Worm (Caenorhabditis elegans) whole organism, mixed stage, embryonic: ENCODE data around the gene lys-1.

Source experiments
- elt-3 ChIP-seq: fragments of 150-350 bp; optimal IDR thresholded peaks from 2 replicates; lab custom pipeline; 2014; ENCODE audit warnings: missing biosample characterization, missing genetic modification characterization
- lin-32 ChIP-seq: fragments of 200-800 bp; sonication (Bioruptor generic); optimal IDR thresholded peaks from 2 replicates; lab custom pipeline; 2018; ENCODE audit warnings: mild to moderate bottlenecking, missing genetic modification characterization, missing compliant biosample characterization
- nhr-12 ChIP-seq: fragments of 150-350 bp; optimal IDR thresholded peaks from 2 replicates; lab custom pipeline; 2014; ENCODE audit warnings: missing biosample characterization, missing genetic modification characterization
- nhr-76 ChIP-seq: sonication (generic microtip); optimal IDR thresholded peaks from 2 replicates; lab custom pipeline; 2017; ENCODE audit warnings: missing biosample characterization, missing genetic modification characterization

DNA sequence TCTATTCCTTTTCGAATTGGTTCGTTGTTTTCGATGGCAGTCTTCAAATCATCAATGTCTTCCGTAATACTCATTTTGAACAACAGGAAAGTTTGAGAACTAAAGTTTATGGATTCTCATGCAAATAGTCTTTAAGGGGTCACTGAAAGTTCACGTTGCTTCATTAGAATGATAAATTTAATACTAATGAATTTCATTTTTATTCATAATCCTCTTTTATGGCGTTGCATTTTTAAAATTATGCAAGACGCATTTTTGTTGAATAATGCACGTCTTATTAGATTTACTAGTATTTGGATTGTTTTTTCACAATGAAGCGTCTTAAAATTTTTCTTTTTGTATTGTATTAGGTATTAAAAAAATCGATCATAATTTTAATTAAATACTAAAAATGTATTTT, 34.6 kb upstream of the lys-1 start, which contains the start of gene C12D8.9:
- no peak for TF ChIP-seq elt-3
- TF ChIP-seq lin-32 (GFP tag; lab: Kevin White, UChicago) = no peak
- TF ChIP-seq nhr-76 (tag; lab: Kevin White, UChicago) = no peak
- TF ChIP-seq nhr-12 (tag; lab: Kevin White, UChicago) = no peak
